Fruit fly (Drosophila melanogaster) Kc167 (cell line): ENCODE data around the gene rtet.

Source experiments
- Sin3A ChIP-seq: fragments of >200 bp; optimal IDR thresholded peaks from 2 replicates; lab custom pipeline; 2018; ENCODE audit warnings: missing external identifiers
- h ChIP-seq: fragments of >200 bp; optimal IDR thresholded peaks from 3 replicates; lab custom pipeline; 2018; ENCODE audit warnings: missing external identifiers
- insv ChIP-seq: fragments of >200 bp; optimal IDR thresholded peaks from 3 replicates; lab custom pipeline; 2018; ENCODE audit warnings: missing external identifiers
- ttk ChIP-seq: sonication (Bioruptor generic); optimal IDR thresholded peaks from 2 replicates; lab custom pipeline; 2017; ENCODE audit warnings: missing external identifiers

- TF ChIP-seq Sin3A (lab: Kevin White, UChicago) (no peak), ttk (no peak), h (lab: Kevin White, UChicago) (no peak), insv (lab: Kevin White, UChicago) (no peak)
These were observed 32.2 kb downstream of the rtet start, which contains the start of gene SNF4Agamma for dm6 chr3R:21140458-21140857.
